Worm (Caenorhabditis elegans): Measurements from ENCODE around the gene fbxb-20.

DNA sequence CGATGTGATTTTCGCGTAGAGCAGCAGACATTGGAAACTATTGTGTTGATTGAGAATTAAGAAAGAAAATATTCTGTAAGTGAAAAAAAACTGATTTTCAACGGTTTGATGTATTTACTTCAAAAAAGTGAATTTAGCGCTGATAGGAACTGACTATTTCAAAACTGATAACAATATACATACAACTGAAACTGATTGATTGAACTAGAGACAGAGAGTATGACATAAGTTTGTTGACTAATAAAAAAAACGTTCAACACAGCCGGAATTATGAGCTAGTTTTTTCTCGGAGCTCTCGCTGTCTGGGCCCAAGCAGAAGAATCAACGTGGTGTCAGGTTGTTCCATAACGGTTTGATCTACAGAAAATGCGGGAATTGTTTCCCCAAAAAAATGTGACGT lies 36.4 kb downstream of the fbxb-20 start, which contains the start of gene fbxa-164:
- TF ChIP-seq nfya-1 (tag; optimal IDR thresholded peaks at IDR 0.05; ENCODE audit: insufficient read depth), result no peak
- TF ChIP-seq mml-1 (tag; optimal IDR thresholded peaks at IDR 0.05), result no peak
- TF ChIP-seq unc-62 (GFP tag; optimal IDR thresholded peaks at IDR 0.05), result no peak
- TF ChIP-seq lin-39 (tag; optimal IDR thresholded peaks at IDR 0.05), result no peak
- TF ChIP-seq aly-2 (tag; optimal IDR thresholded peaks at IDR 0.05), result no peak
- no peak for TF ChIP-seq nhr-28 (tag; optimal IDR thresholded peaks at IDR 0.05)
- TF ChIP-seq snpc-4 (tag; optimal IDR thresholded peaks at IDR 0.05), result no peak
- no peak for TF ChIP-seq zag-1 (tag; optimal IDR thresholded peaks at IDR 0.05)
- no peak for TF ChIP-seq daf-12 (tag; optimal IDR thresholded peaks at IDR 0.05)
- TF ChIP-seq lin-15B (tag; optimal IDR thresholded peaks at IDR 0.05), result no peak
- no peak for TF ChIP-seq skn-1 (tag; optimal IDR thresholded peaks at IDR 0.05)
- TF ChIP-seq ZK546.5 (tag; optimal IDR thresholded peaks at IDR 0.05), result no peak
- no peak for TF ChIP-seq nhr-12 (tag; optimal IDR thresholded peaks at IDR 0.05)

Measured in whole organism, L3 larva.